Worm (Caenorhabditis elegans) whole organism, young adult: Measurements from ENCODE around the gene ZC250.2.
A peak's percentile ranks its signal among the peaks of the same experiment; 100 is the strongest.

ENCODE experiments used
- B0261.1 ChIP-seq: sonication (generic microtip); optimal IDR thresholded peaks from 2 replicates; lab custom pipeline; 2016; ENCODE audit warnings: mild to moderate bottlenecking, missing genetic modification characterization, moderate library complexity, missing compliant biosample characterization
- C06A6.2 ChIP-seq: fragments of 200-800 bp; sonication (Bioruptor generic); conservative IDR thresholded peaks from 2 replicates; pipeline ENCODE4 v1.3.6; 2022; ENCODE audit warnings: missing genetic modification characterization, missing compliant biosample characterization
- F49E8.2 ChIP-seq: sonication (generic microtip); optimal IDR thresholded peaks from 3 replicates; lab custom pipeline; 2017; ENCODE audit warnings: missing genetic modification characterization, mild to moderate bottlenecking, missing compliant biosample characterization, antibody characterized with exemption, moderate library complexity; ENCODE audit not compliant: insufficient read depth
- F52B5.7 ChIP-seq: sonication (generic microtip); optimal IDR thresholded peaks from 2 replicates; lab custom pipeline; 2016; ENCODE audit warnings: mild to moderate bottlenecking, missing genetic modification characterization, missing compliant biosample characterization
- F57C9.4 ChIP-seq: sonication (generic microtip); optimal IDR thresholded peaks from 2 replicates; lab custom pipeline; 2017; ENCODE audit warnings: mild to moderate bottlenecking, missing genetic modification characterization, missing compliant biosample characterization
- K12H6.12 ChIP-seq: fragments of 200-800 bp; sonication (Bioruptor generic); optimal IDR thresholded peaks from 2 replicates; lab custom pipeline; 2018; ENCODE audit warnings: mild to moderate bottlenecking, missing genetic modification characterization, missing compliant biosample characterization
- Y56A3A.18 ChIP-seq: fragments of 200-800 bp; sonication (Bioruptor generic); IDR thresholded peaks from 2 replicates; pipeline ENCODE4 v1.3.6; 2022; ENCODE audit warnings: missing genetic modification reagents, missing genetic modification characterization, missing compliant biosample characterization
- Y79H2A.3 ChIP-seq: fragments of 200-800 bp; sonication (Bioruptor generic); conservative IDR thresholded peaks from 2 replicates; pipeline ENCODE4 v1.3.6; 2022; ENCODE audit warnings: missing genetic modification reagents, missing genetic modification characterization, missing compliant biosample characterization
- Y95B8A.8 ChIP-seq: fragments of 200-800 bp; sonication (Bioruptor generic); IDR thresholded peaks from 2 replicates; pipeline ENCODE4 v1.3.6; 2022; ENCODE audit warnings: missing genetic modification reagents, missing genetic modification characterization, missing compliant biosample characterization
- ZK185.1 ChIP-seq: sonication (generic microtip); optimal IDR thresholded peaks from 2 replicates; lab custom pipeline; 2016; ENCODE audit warnings: mild to moderate bottlenecking, missing genetic modification characterization, missing compliant biosample characterization; ENCODE audit not compliant: poor library complexity, severe bottlenecking
- akir-1 ChIP-seq: fragments of 200-800 bp; sonication (Bioruptor generic); optimal IDR thresholded peaks from 2 replicates; lab custom pipeline; 2018; ENCODE audit warnings: mild to moderate bottlenecking, missing genetic modification characterization, moderate library complexity, missing compliant biosample characterization
- ama-1 ChIP-seq, 3 experiments: fragments of 150-350 bp in 1 of 3; sonication (generic microtip) in 2 of 3; optimal IDR thresholded peaks; 2 replicates each; lab custom pipeline; 2014 to 2018; ENCODE audit warnings: missing biosample characterization in 2 of 3, missing genetic modification characterization in 2 of 3, missing genetic modification reagents in 2 of 3
- aptf-2 ChIP-seq: fragments of 200-800 bp; sonication (Bioruptor generic); conservative IDR thresholded peaks from 2 replicates; pipeline ENCODE4 v1.3.6; 2022; ENCODE audit warnings: missing genetic modification reagents, missing genetic modification characterization, missing compliant biosample characterization
- bed-1 ChIP-seq: fragments of 200-800 bp; sonication (Bioruptor generic); IDR thresholded peaks from 2 replicates; pipeline ENCODE4 v1.3.6; 2022; ENCODE audit warnings: missing genetic modification reagents, missing genetic modification characterization, missing compliant biosample characterization
- dox-1 ChIP-seq: fragments of 200-800 bp; sonication (Bioruptor generic); IDR thresholded peaks from 2 replicates; pipeline ENCODE4 v1.3.6; 2022; ENCODE audit warnings: missing genetic modification reagents, missing genetic modification characterization, missing compliant biosample characterization
- egl-18 ChIP-seq: fragments of 200-800 bp; sonication (Bioruptor generic); IDR thresholded peaks from 2 replicates; pipeline ENCODE4 v1.3.6; 2022; ENCODE audit warnings: missing genetic modification reagents, missing genetic modification characterization, missing compliant biosample characterization
- egl-44 ChIP-seq: fragments of 200-800 bp; sonication (Bioruptor generic); IDR thresholded peaks from 2 replicates; pipeline ENCODE4 v1.3.6; 2022; ENCODE audit warnings: missing genetic modification reagents, missing genetic modification characterization, missing compliant biosample characterization
- hlh-12 ChIP-seq: sonication (generic microtip); optimal IDR thresholded peaks from 2 replicates; lab custom pipeline; 2016; ENCODE audit warnings: missing genetic modification characterization, missing compliant biosample characterization
- hmg-1.2 ChIP-seq: fragments of 200-800 bp; sonication (Bioruptor generic); IDR thresholded peaks from 2 replicates; pipeline ENCODE4 v1.3.6; 2022; ENCODE audit warnings: missing genetic modification reagents, missing genetic modification characterization, missing compliant biosample characterization
- hmg-20 ChIP-seq: fragments of 200-800 bp; sonication (Bioruptor generic); IDR thresholded peaks from 2 replicates; pipeline ENCODE4 v1.3.6; 2022; ENCODE audit warnings: missing genetic modification reagents, missing genetic modification characterization, missing compliant biosample characterization
- hrde-1 ChIP-seq: sonication (generic microtip); optimal IDR thresholded peaks from 2 replicates; lab custom pipeline; 2016; ENCODE audit warnings: missing genetic modification characterization, mild to moderate bottlenecking, missing compliant biosample characterization, moderate library complexity, missing genotype, missing genetic modification reagents, borderline replicate concordance
- hsf-1 ChIP-seq: fragments of 200-800 bp; sonication (Bioruptor generic); IDR thresholded peaks from 2 replicates; pipeline ENCODE4 v1.3.6; 2022; ENCODE audit warnings: missing genetic modification reagents, missing genetic modification characterization, missing compliant biosample characterization
- let-607 ChIP-seq, 2 experiments: fragments of 200-800 bp in 1 of 2; sonication (Bioruptor generic) in 1 of 2; sonication (generic microtip) in 1 of 2; optimal IDR thresholded peaks; 2 replicates each; lab custom pipeline; 2016 to 2018; ENCODE audit warnings: mild to moderate bottlenecking in 2 of 2, missing compliant biosample characterization in 2 of 2, missing genetic modification characterization in 2 of 2, moderate library complexity in 2 of 2, missing genotype in 1 of 2
- lin-54 ChIP-seq: fragments of 200-800 bp; sonication (Bioruptor generic); optimal IDR thresholded peaks from 2 replicates; lab custom pipeline; 2018; ENCODE audit warnings: mild to moderate bottlenecking, missing genetic modification characterization, missing compliant biosample characterization
- lsl-1 ChIP-seq: fragments of 200-800 bp; sonication (Bioruptor generic); optimal IDR thresholded peaks from 2 replicates; lab custom pipeline; 2018; ENCODE audit warnings: mild to moderate bottlenecking, missing genetic modification characterization, moderate library complexity, missing compliant biosample characterization
- madf-10 ChIP-seq: sonication (generic microtip); optimal IDR thresholded peaks from 2 replicates; lab custom pipeline; 2016; ENCODE audit warnings: mild to moderate bottlenecking, missing genetic modification characterization, missing compliant biosample characterization
- madf-3 ChIP-seq: fragments of 200-800 bp; sonication (Bioruptor generic); IDR thresholded peaks from 2 replicates; pipeline ENCODE4 v1.3.6; 2022; ENCODE audit warnings: missing genetic modification reagents, missing genetic modification characterization, missing compliant biosample characterization
- mel-28 ChIP-seq: sonication (generic microtip); optimal IDR thresholded peaks from 2 replicates; lab custom pipeline; 2016; ENCODE audit warnings: borderline replicate concordance, mild to moderate bottlenecking, missing genetic modification characterization, missing compliant biosample characterization
- mes-4 ChIP-seq: sonication (generic microtip); optimal IDR thresholded peaks from 2 replicates; lab custom pipeline; 2016; ENCODE audit warnings: missing genotype, missing genetic modification characterization, missing compliant biosample characterization
- nfyb-1 ChIP-seq: fragments of 200-800 bp; sonication (Bioruptor generic); IDR thresholded peaks from 2 replicates; pipeline ENCODE4 v1.3.6; 2022; ENCODE audit warnings: missing genetic modification reagents, missing genetic modification characterization, missing compliant biosample characterization
- nhr-27 ChIP-seq: fragments of 200-800 bp; sonication (Bioruptor generic); optimal IDR thresholded peaks from 2 replicates; lab custom pipeline; 2018; ENCODE audit warnings: mild to moderate bottlenecking, missing genetic modification characterization, moderate library complexity, missing compliant biosample characterization
- nhr-80 ChIP-seq: sonication (generic microtip); optimal IDR thresholded peaks from 2 replicates; lab custom pipeline; 2016; ENCODE audit warnings: missing genetic modification characterization, missing compliant biosample characterization
- nhr-90 ChIP-seq: sonication (generic microtip); optimal IDR thresholded peaks from 2 replicates; lab custom pipeline; 2016; ENCODE audit warnings: missing genotype, mild to moderate bottlenecking, missing genetic modification characterization, missing compliant biosample characterization
- pbrm-1 ChIP-seq: fragments of 200-800 bp; sonication (Bioruptor generic); IDR thresholded peaks from 2 replicates; pipeline ENCODE4 v1.3.6; 2022; ENCODE audit warnings: missing genetic modification reagents, missing genetic modification characterization, missing compliant biosample characterization
- pha-4 ChIP-seq: fragments of 150-350 bp; sonication (generic microtip); optimal IDR thresholded peaks from 2 replicates; lab custom pipeline; 2014; ENCODE audit warnings: missing biosample characterization, missing genetic modification reagents, missing genetic modification characterization
- rec-8 ChIP-seq, 2 experiments: sonication (generic microtip); optimal IDR thresholded peaks; 2 replicates each; lab custom pipeline; 2016; ENCODE audit warnings: mild to moderate bottlenecking in 2 of 2, missing genetic modification characterization in 2 of 2, missing genetic modification reagents in 2 of 2, missing genotype in 2 of 2, missing biosample characterization in 1 of 2, missing compliant biosample characterization in 1 of 2, moderate library complexity in 1 of 2
- sea-2 ChIP-seq: fragments of 200-800 bp; sonication (Bioruptor generic); IDR thresholded peaks from 2 replicates; pipeline ENCODE4 v1.3.6; 2022; ENCODE audit warnings: missing genetic modification characterization, missing compliant biosample characterization
- snpc-1.3 ChIP-seq: sonication (generic microtip); optimal IDR thresholded peaks from 2 replicates; lab custom pipeline; 2017; ENCODE audit warnings: missing genetic modification characterization, mild to moderate bottlenecking, missing compliant biosample characterization, antibody characterized with exemption, moderate library complexity, missing genotype, missing genetic modification reagents; ENCODE audit not compliant: insufficient read depth
- sptf-2 ChIP-seq: fragments of 200-800 bp; sonication (Bioruptor generic); optimal IDR thresholded peaks from 2 replicates; lab custom pipeline; 2018; ENCODE audit warnings: mild to moderate bottlenecking, missing genetic modification characterization, missing compliant biosample characterization
- unc-62 ChIP-seq: fragments of 150-350 bp; optimal IDR thresholded peaks from 2 replicates; lab custom pipeline; 2014; ENCODE audit warnings: missing biosample characterization, missing genetic modification reagents, missing genetic modification characterization
- zim-3 ChIP-seq: sonication (generic microtip); optimal IDR thresholded peaks from 2 replicates; lab custom pipeline; 2017; ENCODE audit warnings: mild to moderate bottlenecking, missing genetic modification characterization, moderate library complexity, missing compliant biosample characterization
- ztf-6 ChIP-seq: fragments of 200-800 bp; sonication (Bioruptor generic); IDR thresholded peaks from 2 replicates; pipeline ENCODE4 v1.3.6; 2022; ENCODE audit warnings: missing genetic modification reagents, missing genetic modification characterization, missing compliant biosample characterization

Gene ZC250.2

ce11 chrV:5785372-5785771, 6.8 kb upstream of the ZC250.2 start, which contains the start of gene F44E7.7:
F44E7.7 (minus strand) TSS chrV:5785472.
- TF ChIP-seq hsf-1: no peak
- TF ChIP-seq sptf-2 (GFP tag; lab: Kevin White, UChicago): no peak
- no peak for TF ChIP-seq B0261.1 (tag; lab: Kevin White, UChicago)
- no peak for TF ChIP-seq lsl-1 (GFP tag; lab: Kevin White, UChicago)
- TF ChIP-seq, all 124 proteins: peak for 0

- TF ChIP-seq nfyb-1 (GFP tag; lab: Robert Waterston, UW) (0 out of 2 replicates have a peak, but pooled peaks have one; percentile 41), unc-62 (GFP tag; lab: Kevin White, UChicago) (no peak), hmg-20 (GFP tag; lab: Robert Waterston, UW) (no peak), Y79H2A.3 (no peak), hmg-1.2 (GFP tag; lab: Robert Waterston, UW) (peak; percentile 26; the same call in 1 of the 2 replicates), nhr-80 (tag; lab: Kevin White, UChicago) (peak; percentile 33), nhr-90 (tag; lab: Kevin White, UChicago) (no peak), dox-1 (GFP tag; lab: Robert Waterston, UW) (peak; percentile 35; the same call in 1 of the 2 replicates), mel-28 (tag; lab: Kevin White, UChicago) (no peak), pha-4 (tag; lab: Kevin White, UChicago) (no peak)
Measured at ce11 chrV:5788650-5789049, 3.5 kb upstream of the ZC250.2 start.

ce11 chrV:5790497-5791280, 1.4 kb upstream of the ZC250.2 start, which contains the start of the genes nhr-142 and F44E7.9:
nhr-142 (minus strand) TSS chrV:5790553.
F44E7.9 (plus strand) TSS chrV:5791230.
- TF ChIP-seq sea-2 (GFP tag; lab: Robert Waterston, UW) (no peak), hrde-1 (tag; lab: Kevin White, UChicago) (no peak), zim-3 (no peak), ztf-6 (GFP tag; lab: Robert Waterston, UW) (no peak), Y95B8A.8 (GFP tag; lab: Robert Waterston, UW) (no peak), C06A6.2 (peak; percentile 81), K12H6.12 (tag; lab: Kevin White, UChicago) (peak; percentile 66), mes-4 (tag; lab: Kevin White, UChicago) (no peak), Y56A3A.18 (GFP tag; lab: Robert Waterston, UW) (no peak), akir-1 (GFP tag; lab: Kevin White, UChicago) (no peak), pbrm-1 (GFP tag; lab: Robert Waterston, UW) (peak; percentile 85), F52B5.7 (tag; lab: Kevin White, UChicago) (no peak), madf-10 (tag; lab: Kevin White, UChicago) (peak; percentile 71), Y79H2A.3 (no peak), aptf-2 (GFP tag; lab: Robert Waterston, UW) (no peak), F49E8.2 (tag; lab: Kevin White, UChicago) (peak; percentile 42), hmg-20 (GFP tag; lab: Robert Waterston, UW) (peak; percentile 45; the same call in 1 of the 2 replicates), nhr-27 (tag; lab: Kevin White, UChicago) (no peak), B0261.1 (tag; lab: Kevin White, UChicago) (no peak), hlh-12 (no peak), egl-44 (GFP tag; lab: Robert Waterston, UW) (peak; percentile 48; the same call in 1 of the 2 replicates), egl-18 (no peak), madf-3 (GFP tag; lab: Robert Waterston, UW) (0 out of 2 replicates have a peak, but pooled peaks have one; percentile 57), let-607 (tag; optimal IDR thresholded peaks at IDR 0.05; lab: Kevin White, UChicago) (peak in 1 of 2 experiments; percentile 53), rec-8 (tag; optimal IDR thresholded peaks at IDR 0.05; lab: Kevin White, UChicago) (no peak), ZK185.1 (tag; lab: Kevin White, UChicago) (peak; percentile 55), snpc-1.3 (tag; lab: Kevin White, UChicago) (no peak), ama-1 (optimal IDR thresholded peaks at IDR 0.05; lab: Kevin White, UChicago) (no peak), ama-1 (GFP tag; optimal IDR thresholded peaks at IDR 0.05; lab: Kevin White, UChicago) (no peak), F57C9.4 (tag; lab: Kevin White, UChicago) (no peak), bed-1 (no peak), lin-54 (GFP tag; lab: Kevin White, UChicago) (peak; percentile 84)
